Fruit fly (Drosophila melanogaster) whole organism, adult: ENCODE results near the gene modSP.

Experiments
- CG1620 ChIP-seq: fragments of 200-800 bp; sonication (Bioruptor generic); optimal IDR thresholded peaks from 2 replicates; lab custom pipeline; 2016; ENCODE audit warnings: missing biosample characterization, missing genetic modification characterization
- CG33017 ChIP-seq: fragments of 200-800 bp; sonication (Bioruptor generic); optimal IDR thresholded peaks from 2 replicates; lab custom pipeline; 2018; ENCODE audit warnings: missing biosample characterization, mild to moderate bottlenecking, missing genetic modification characterization, moderate library complexity
- CG5204 ChIP-seq: fragments of 200-800 bp; sonication (Bioruptor generic); optimal IDR thresholded peaks from 2 replicates; lab custom pipeline; 2016; ENCODE audit warnings: missing biosample characterization, missing genetic modification characterization
- CG7045 ChIP-seq: fragments of 200-800 bp; sonication (Bioruptor generic); optimal IDR thresholded peaks from 2 replicates; lab custom pipeline; 2017; ENCODE audit warnings: missing biosample characterization, mild to moderate bottlenecking, missing genetic modification characterization
- Hr96 ChIP-seq: fragments of 200-800 bp; sonication (Bioruptor generic); optimal IDR thresholded peaks from 2 replicates; lab custom pipeline; 2016; ENCODE audit warnings: missing biosample characterization, missing genetic modification characterization
- bab1 ChIP-seq: fragments of 200-800 bp; sonication (Bioruptor generic); optimal IDR thresholded peaks from 3 replicates; lab custom pipeline; 2019; ENCODE audit warnings: missing biosample characterization, mild to moderate bottlenecking, missing genetic modification characterization, moderate library complexity
- cic ChIP-seq: fragments of 200-800 bp; sonication (Bioruptor generic); optimal IDR thresholded peaks from 2 replicates; lab custom pipeline; 2017; ENCODE audit warnings: missing biosample characterization, mild to moderate bottlenecking, missing genetic modification characterization, moderate library complexity
- kay ChIP-seq: fragments of 200-800 bp; sonication (Bioruptor generic); peaks from one replicate; lab custom pipeline; 2016; ENCODE audit warnings: missing biosample characterization, missing genetic modification characterization, borderline replicate concordance
- tj ChIP-seq: fragments of 200-800 bp; sonication (Bioruptor generic); optimal IDR thresholded peaks from 3 replicates; lab custom pipeline; 2017; ENCODE audit warnings: missing biosample characterization, mild to moderate bottlenecking, missing genetic modification characterization, moderate library complexity

dm6 chr3R:16624750-16625549 lies 30.5 kb downstream of the modSP start, which contains the start of gene Fas1:
- TF ChIP-seq tj (GFP tag; lab: Kevin White, UChicago) (no peak), CG5204 (no peak), CG33017 (tag; lab: Kevin White, UChicago) (no peak), CG1620 (no peak), Hr96 (GFP tag; lab: Kevin White, UChicago) (peak; percentile 2), cic (GFP tag; lab: Kevin White, UChicago) (no peak), bab1 (GFP tag; lab: Kevin White, UChicago) (no peak), CG7045 (GFP tag; lab: Kevin White, UChicago) (no peak), kay (peak; percentile 89)
